Fruit fly (Drosophila melanogaster) whole organism, embryonic: Measurements from ENCODE around the gene CG15333.

Experiments
- Aef1 ChIP-seq: fragments of 200-800 bp; sonication (Bioruptor generic); IDR thresholded peaks from 3 replicates; pipeline ENCODE4 v1.3.6; 2022; ENCODE audit warnings: missing biosample characterization, missing genetic modification characterization
- CG10209 ChIP-seq: fragments of 200-800 bp; sonication (Bioruptor generic); optimal IDR thresholded peaks from 3 replicates; lab custom pipeline; 2017; ENCODE audit warnings: missing biosample characterization, mild to moderate bottlenecking, missing genetic modification characterization, missing genetic modification reagents
- CG1233 ChIP-seq: fragments of 200-800 bp; sonication (Bioruptor generic); optimal IDR thresholded peaks from 4 replicates; lab custom pipeline; 2018; ENCODE audit warnings: missing biosample characterization, mild to moderate bottlenecking, missing genetic modification characterization
- CG12744 ChIP-seq: fragments of 200-800 bp; sonication (Bioruptor generic); optimal IDR thresholded peaks from 2 replicates; lab custom pipeline; 2016; ENCODE audit warnings: missing biosample characterization, missing genetic modification characterization
- CG13287 ChIP-seq: fragments of 200-800 bp; sonication (Bioruptor generic); IDR thresholded peaks from 2 replicates; pipeline ENCODE4 v1.3.6; 2022; ENCODE audit warnings: missing biosample characterization, missing genetic modification characterization; ENCODE audit not compliant: partially characterized antibody
- CG1602 ChIP-seq: fragments of 200-800 bp; sonication (Bioruptor generic); optimal IDR thresholded peaks from 3 replicates; lab custom pipeline; 2016; ENCODE audit warnings: missing biosample characterization, missing genetic modification characterization
- CG17361 ChIP-seq: fragments of 200-800 bp; sonication (Bioruptor generic); IDR thresholded peaks from 3 replicates; pipeline ENCODE4 v1.3.6; 2022; ENCODE audit warnings: missing biosample characterization, missing genetic modification characterization
- CG17385 ChIP-seq: fragments of 200-800 bp; sonication (Bioruptor generic); optimal IDR thresholded peaks from 3 replicates; lab custom pipeline; 2018; ENCODE audit warnings: missing biosample characterization, mild to moderate bottlenecking, missing genetic modification characterization
- CG1832 ChIP-seq: fragments of 200-800 bp; sonication (Bioruptor generic); optimal IDR thresholded peaks from 2 replicates; lab custom pipeline; 2017; ENCODE audit warnings: missing biosample characterization, mild to moderate bottlenecking, missing genetic modification characterization, inconsistent platforms
- CG2120 ChIP-seq: fragments of 200-800 bp; sonication (Bioruptor generic); optimal IDR thresholded peaks from 3 replicates; lab custom pipeline; 2016; ENCODE audit warnings: missing biosample characterization, missing genetic modification characterization
- CG3065 ChIP-seq: fragments of 200-800 bp; sonication (Bioruptor generic); optimal IDR thresholded peaks from 2 replicates; lab custom pipeline; 2016; ENCODE audit warnings: missing biosample characterization, missing genetic modification characterization
- CG3838 ChIP-seq: fragments of 200-800 bp; sonication (Bioruptor generic); optimal IDR thresholded peaks from 3 replicates; lab custom pipeline; 2016; ENCODE audit warnings: missing biosample characterization, missing genetic modification characterization
- CG43689 ChIP-seq: fragments of 200-800 bp; sonication (Bioruptor generic); IDR thresholded peaks from 2 replicates; pipeline ENCODE4 v1.3.6; 2022; ENCODE audit warnings: missing biosample characterization, missing genetic modification characterization
- CG6791 ChIP-seq: fragments of 200-800 bp; sonication (Bioruptor generic); IDR thresholded peaks from 3 replicates; pipeline ENCODE4 v1.3.6; 2022; ENCODE audit warnings: missing biosample characterization, missing genetic modification characterization; ENCODE audit not compliant: partially characterized antibody
- CG7372 ChIP-seq: fragments of 200-800 bp; sonication (Bioruptor generic); IDR thresholded peaks from 2 replicates; pipeline ENCODE4 v1.3.6; 2022; ENCODE audit warnings: missing biosample characterization, missing genetic modification characterization
- CG9727 ChIP-seq: fragments of 200-800 bp; sonication (Bioruptor generic); optimal IDR thresholded peaks from 3 replicates; lab custom pipeline; 2017; ENCODE audit warnings: missing biosample characterization, mild to moderate bottlenecking, missing genetic modification characterization
- D ChIP-seq, 2 experiments: fragments of 200-800 bp in 1 of 2; fragments of >200 bp in 1 of 2; sonication (Bioruptor generic) in 1 of 2; optimal IDR thresholded peaks; 2 replicates in 1 of 2; 3 replicates in 1 of 2; lab custom pipeline; 2017; ENCODE audit warnings: mild to moderate bottlenecking in 1 of 2, missing biosample characterization in 1 of 2, missing genetic modification characterization in 1 of 2, missing genetic modification reagents in 1 of 2
- Dll ChIP-seq: fragments of 200-800 bp; sonication (Bioruptor generic); IDR thresholded peaks from 4 replicates; pipeline ENCODE4 v1.3.6; 2022; ENCODE audit warnings: missing biosample characterization, missing genetic modification characterization; ENCODE audit not compliant: partially characterized antibody
- Doc2 ChIP-seq: fragments of 200-800 bp; sonication (Bioruptor generic); IDR thresholded peaks from 2 replicates; pipeline ENCODE4 v1.3.6; 2022; ENCODE audit warnings: missing biosample characterization, missing genetic modification characterization
- Doc3 ChIP-seq: fragments of 200-800 bp; sonication (Bioruptor generic); IDR thresholded peaks from 3 replicates; pipeline ENCODE4 v1.3.6; 2022; ENCODE audit warnings: missing biosample characterization, missing genetic modification characterization; ENCODE audit not compliant: partially characterized antibody
- Drgx ChIP-seq: fragments of 200-800 bp; sonication (Bioruptor generic); IDR thresholded peaks from 2 replicates; pipeline ENCODE4 v1.3.6; 2022; ENCODE audit warnings: missing biosample characterization, missing genetic modification characterization
- Fer2 ChIP-seq: fragments of 200-800 bp; sonication (Bioruptor generic); optimal IDR thresholded peaks from 2 replicates; lab custom pipeline; 2018; ENCODE audit warnings: missing biosample characterization, mild to moderate bottlenecking, missing genetic modification characterization, moderate library complexity
- HHEX ChIP-seq: fragments of 200-800 bp; sonication (Bioruptor generic); optimal IDR thresholded peaks from 3 replicates; lab custom pipeline; 2017; ENCODE audit warnings: missing biosample characterization, mild to moderate bottlenecking, missing genetic modification characterization, missing genetic modification reagents
- HLH3B ChIP-seq: fragments of 200-800 bp; sonication (Bioruptor generic); IDR thresholded peaks from 2 replicates; pipeline ENCODE4 v1.3.6; 2022; ENCODE audit warnings: missing biosample characterization, missing genetic modification characterization
- HLHmδ ChIP-seq: fragments of 200-800 bp; sonication (Bioruptor generic); optimal IDR thresholded peaks from 2 replicates; lab custom pipeline; 2018; ENCODE audit warnings: missing biosample characterization, mild to moderate bottlenecking, missing genetic modification characterization, moderate library complexity
- Hand ChIP-seq: fragments of 200-800 bp; sonication (Bioruptor generic); optimal IDR thresholded peaks from 2 replicates; lab custom pipeline; 2017; ENCODE audit warnings: mild to moderate bottlenecking, missing biosample characterization, missing genetic modification reagents, missing genetic modification characterization
- Hey ChIP-seq: fragments of 200-800 bp; sonication (Bioruptor generic); optimal IDR thresholded peaks from 3 replicates; lab custom pipeline; 2018; ENCODE audit warnings: missing biosample characterization, mild to moderate bottlenecking, missing genetic modification characterization
- Max ChIP-seq: fragments of 200-800 bp; sonication (Bioruptor generic); optimal IDR thresholded peaks from 2 replicates; lab custom pipeline; 2016; ENCODE audit warnings: missing biosample characterization, mild to moderate bottlenecking, missing genetic modification characterization
- Poxn ChIP-seq: fragments of 200-800 bp; sonication (Bioruptor generic); IDR thresholded peaks from 2 replicates; pipeline ENCODE4 v1.3.6; 2022; ENCODE audit warnings: missing biosample characterization, missing genetic modification characterization
- Side ChIP-seq: fragments of 200-800 bp; sonication (Bioruptor generic); optimal IDR thresholded peaks from 2 replicates; lab custom pipeline; 2016; ENCODE audit warnings: missing biosample characterization, missing genetic modification characterization
- Sox100B ChIP-seq: fragments of 200-800 bp; sonication (Bioruptor generic); optimal IDR thresholded peaks from 3 replicates; lab custom pipeline; 2018; ENCODE audit warnings: missing biosample characterization, mild to moderate bottlenecking, missing genetic modification characterization
- bbx ChIP-seq: fragments of 200-800 bp; sonication (Bioruptor generic); IDR thresholded peaks from 2 replicates; pipeline ENCODE4 v1.3.6; 2022; ENCODE audit warnings: missing biosample characterization, missing genetic modification characterization; ENCODE audit not compliant: partially characterized antibody
- cad ChIP-seq: fragments of >200 bp; optimal IDR thresholded peaks from 2 replicates; lab custom pipeline; 2017; ENCODE audit warnings: missing biosample characterization, missing genetic modification characterization
- chinmo ChIP-seq: fragments of 200-800 bp; sonication (Bioruptor generic); IDR thresholded peaks from 4 replicates; pipeline ENCODE4 v1.3.6; 2022; ENCODE audit warnings: missing biosample characterization, missing genetic modification characterization; ENCODE audit not compliant: partially characterized antibody
- ci ChIP-seq: fragments of 200-800 bp; sonication (Bioruptor generic); IDR thresholded peaks from 3 replicates; pipeline ENCODE4 v1.3.6; 2022; ENCODE audit warnings: missing biosample characterization, missing genetic modification characterization
- crol ChIP-seq: fragments of 200-800 bp; sonication (Bioruptor generic); IDR thresholded peaks from 2 replicates; pipeline ENCODE4 v1.3.6; 2022; ENCODE audit warnings: missing biosample characterization, missing genetic modification characterization
- esg ChIP-seq: fragments of 200-800 bp; sonication (Bioruptor generic); conservative IDR thresholded peaks from 2 replicates; pipeline ENCODE4 v1.3.6; 2022; ENCODE audit warnings: missing biosample characterization, missing genetic modification characterization
- gem ChIP-seq: fragments of 200-800 bp; sonication (Bioruptor generic); optimal IDR thresholded peaks from 2 replicates; lab custom pipeline; 2019; ENCODE audit warnings: missing biosample characterization, mild to moderate bottlenecking, missing genetic modification characterization, moderate library complexity
- hb ChIP-seq: fragments of 200-800 bp; sonication (Bioruptor generic); IDR thresholded peaks from 3 replicates; pipeline ENCODE4 v1.3.6; 2022; ENCODE audit warnings: missing biosample characterization, missing genetic modification characterization; ENCODE audit not compliant: partially characterized antibody
- insv ChIP-seq, 2 experiments: fragments of 200-800 bp; sonication (Bioruptor generic); optimal IDR thresholded peaks; 3 replicates each; lab custom pipeline; 2016 to 2018; ENCODE audit warnings: missing biosample characterization in 2 of 2, missing genetic modification characterization in 2 of 2
- nerfin-1 ChIP-seq: fragments of 200-800 bp; sonication (Bioruptor generic); optimal IDR thresholded peaks from 3 replicates; lab custom pipeline; 2019; ENCODE audit warnings: missing biosample characterization, mild to moderate bottlenecking, missing genetic modification characterization, moderate library complexity
- nom ChIP-seq: fragments of 200-800 bp; sonication (Bioruptor generic); optimal IDR thresholded peaks from 2 replicates; lab custom pipeline; 2017; ENCODE audit warnings: missing biosample characterization, missing genetic modification characterization, mild to moderate bottlenecking, moderate library complexity, missing genetic modification reagents
- otp ChIP-seq: fragments of 200-800 bp; sonication (Bioruptor generic); IDR thresholded peaks from 3 replicates; pipeline ENCODE4, ENCODE4 v1.3.6; 2022; ENCODE audit warnings: missing biosample characterization, missing genetic modification characterization
- pho ChIP-seq: fragments of 200-800 bp; sonication (Bioruptor generic); optimal IDR thresholded peaks from 2 replicates; lab custom pipeline; 2016; ENCODE audit warnings: missing biosample characterization, missing genetic modification characterization
- ssp ChIP-seq: fragments of 200-800 bp; sonication (Bioruptor generic); IDR thresholded peaks from 2 replicates; pipeline ENCODE4 v1.3.6; 2022; ENCODE audit warnings: missing biosample characterization, missing genetic modification characterization
- unpg ChIP-seq: fragments of 200-800 bp; sonication (Bioruptor generic); optimal IDR thresholded peaks from 3 replicates; lab custom pipeline; 2018; ENCODE audit warnings: missing biosample characterization, mild to moderate bottlenecking, missing genetic modification characterization, moderate library complexity
- vnd ChIP-seq: fragments of 200-800 bp; sonication (Bioruptor generic); IDR thresholded peaks from 3 replicates; pipeline ENCODE4 v1.3.6; 2022; ENCODE audit warnings: missing biosample characterization, missing genetic modification characterization; ENCODE audit not compliant: partially characterized antibody
- yki ChIP-seq: fragments of >200 bp; optimal IDR thresholded peaks from 3 replicates; lab custom pipeline; 2018
- zfh1 ChIP-seq: fragments of 200-800 bp; sonication (Bioruptor generic); IDR thresholded peaks from 3 replicates; pipeline ENCODE4 v1.3.6; 2022; ENCODE audit warnings: missing biosample characterization, missing genetic modification characterization

CG15333 gene

DNA sequence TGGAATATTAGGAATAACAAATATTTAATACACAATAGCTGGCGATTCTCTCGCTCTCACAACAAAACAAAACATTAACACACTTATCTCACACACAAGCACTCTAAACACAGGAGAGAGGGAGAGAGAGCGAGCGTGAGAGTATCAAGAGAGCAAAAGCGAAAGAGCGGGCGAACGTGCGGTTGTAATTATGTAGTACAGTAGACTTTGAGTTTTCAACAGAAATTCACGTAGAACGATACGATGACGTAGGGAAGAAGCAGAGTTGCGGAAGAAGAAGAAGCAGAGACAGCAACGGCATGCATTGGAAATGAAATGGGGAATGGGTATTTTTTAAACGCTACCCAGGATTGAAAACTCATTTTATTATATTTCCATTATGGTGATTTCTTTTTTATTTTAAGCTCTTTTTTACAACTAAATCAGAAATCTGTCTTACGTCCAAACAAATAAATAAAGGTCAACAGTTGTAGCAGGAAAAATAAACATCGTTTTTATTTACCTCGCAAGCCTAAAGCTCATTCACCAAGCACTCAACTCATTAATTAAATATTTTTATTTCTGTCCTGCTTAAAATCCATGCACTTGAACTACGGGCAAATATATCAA is 36.8 kb upstream of the CG15333 start (continued):
- TF ChIP-seq Drgx (GFP tag; lab: Robert Waterston, UW) (peak; percentile 19; the same call in 1 of the 2 replicates), ci (GFP tag; lab: Robert Waterston, UW) (no peak; the same call in 2 of the 3 replicates), otp (no peak; the same call in 2 of the 3 replicates), CG9727 (peak; percentile 19), CG6791 (GFP tag; lab: Robert Waterston, UW) (no peak; the same call in 2 of the 3 replicates), Max (GFP tag; lab: Kevin White, UChicago) (no peak), CG1233 (peak; percentile 34), cad (GFP tag; lab: Kevin White, UChicago) (no peak), HHEX (peak; percentile 23), Dll (GFP tag; lab: Robert Waterston, UW) (no peak), Hand (GFP tag; lab: Kevin White, UChicago) (no peak), zfh1 (GFP tag; lab: Robert Waterston, UW) (no peak), chinmo (GFP tag; lab: Robert Waterston, UW) (peak; percentile 32; the same call in 2 of the 4 replicates), HLH3B (GFP tag; lab: Robert Waterston, UW) (no peak), gem (tag; lab: Kevin White, UChicago) (peak; percentile 34), Poxn (GFP tag; lab: Robert Waterston, UW) (no peak), CG17385 (GFP tag; lab: Kevin White, UChicago) (peak; percentile 99), yki (peak; percentile 91), CG17361 (GFP tag; lab: Robert Waterston, UW) (0 out of 3 replicates have a peak, but pooled peaks have one; percentile 12), CG3065 (GFP tag; lab: Kevin White, UChicago) (no peak), Sox100B (GFP tag; lab: Kevin White, UChicago) (peak; percentile 39), CG7372 (GFP tag; lab: Robert Waterston, UW) (no peak), D (optimal IDR thresholded peaks at IDR 0.05; lab: Kevin White, UChicago) (no peak), D (GFP tag; optimal IDR thresholded peaks at IDR 0.05; lab: Kevin White, UChicago) (peak; percentile 21), nom (GFP tag; lab: Kevin White, UChicago) (peak; percentile 84), HLHmδ (GFP tag; lab: Kevin White, UChicago) (peak; percentile 10), CG3838 (no peak), ssp (no peak), nerfin-1 (peak; percentile 68), CG1602 (GFP tag; lab: Kevin White, UChicago) (no peak), CG10209 (GFP tag; lab: Kevin White, UChicago) (peak; percentile 2), CG13287 (GFP tag; lab: Robert Waterston, UW) (peak; percentile 23; the same call in 1 of the 2 replicates), Doc3 (GFP tag; lab: Robert Waterston, UW) (no peak), pho (GFP tag; lab: Kevin White, UChicago) (no peak), hb (GFP tag; lab: Robert Waterston, UW) (no peak), CG1832 (GFP tag; lab: Kevin White, UChicago) (peak; percentile 46), Hey (tag; lab: Kevin White, UChicago) (no peak), Side (no peak), esg (GFP tag; lab: Robert Waterston, UW) (no peak), Aef1 (no peak), Fer2 (tag; lab: Kevin White, UChicago) (no peak), vnd (GFP tag; lab: Robert Waterston, UW) (no peak), insv (GFP tag; optimal IDR thresholded peaks at IDR 0.05; lab: Kevin White, UChicago) (no peak), CG2120 (GFP tag; lab: Kevin White, UChicago) (no peak), Doc2 (no peak), CG12744 (GFP tag; lab: Kevin White, UChicago) (no peak), crol (GFP tag; lab: Robert Waterston, UW) (no peak), bbx (GFP tag; lab: Robert Waterston, UW) (no peak), CG43689 (no peak), unpg (GFP tag; lab: Kevin White, UChicago) (no peak)
